Worm (Caenorhabditis elegans) whole organism, young adult: ENCODE measurements around the gene C49C3.4.

ENCODE experiments used
- B0019.2 ChIP-seq: fragments of 200-800 bp; sonication (Bioruptor generic); conservative IDR thresholded peaks from 2 replicates; pipeline ENCODE4 v1.3.6; 2022; ENCODE audit warnings: missing genetic modification reagents, missing genetic modification characterization, missing compliant biosample characterization
- B0336.3 ChIP-seq: fragments of 200-800 bp; sonication (Bioruptor generic); IDR thresholded peaks from 2 replicates; pipeline ENCODE4 v1.3.6; 2022; ENCODE audit warnings: missing genetic modification characterization, missing compliant biosample characterization
- F10E7.11 ChIP-seq: sonication (generic microtip); optimal IDR thresholded peaks from 2 replicates; lab custom pipeline; 2017; ENCODE audit warnings: mild to moderate bottlenecking, missing genetic modification characterization, moderate library complexity, missing compliant biosample characterization
- F33H1.4 ChIP-seq: fragments of 200-800 bp; sonication (Bioruptor generic); IDR thresholded peaks from 2 replicates; pipeline ENCODE4 v1.3.6; 2022; ENCODE audit warnings: missing genetic modification reagents, missing genetic modification characterization, missing compliant biosample characterization
- F37B4.10 ChIP-seq: fragments of 200-800 bp; sonication (Bioruptor generic); IDR thresholded peaks from 2 replicates; pipeline ENCODE4 v1.3.6; 2022; ENCODE audit warnings: missing genetic modification characterization, missing compliant biosample characterization
- F39B2.1 ChIP-seq: fragments of 200-800 bp; sonication (Bioruptor generic); IDR thresholded peaks from 2 replicates; pipeline ENCODE4 v1.3.6; 2022; ENCODE audit warnings: missing genetic modification reagents, missing genetic modification characterization, missing compliant biosample characterization
- F57A8.1 ChIP-seq: fragments of 200-800 bp; sonication (Bioruptor generic); optimal IDR thresholded peaks from 2 replicates; lab custom pipeline; 2018; ENCODE audit warnings: mild to moderate bottlenecking, missing genetic modification characterization, moderate library complexity, missing compliant biosample characterization
- F57C9.4 ChIP-seq: sonication (generic microtip); optimal IDR thresholded peaks from 2 replicates; lab custom pipeline; 2017; ENCODE audit warnings: mild to moderate bottlenecking, missing genetic modification characterization, missing compliant biosample characterization
- T07F8.4 ChIP-seq: sonication (generic microtip); optimal IDR thresholded peaks from 2 replicates; lab custom pipeline; 2016; ENCODE audit warnings: mild to moderate bottlenecking, missing genetic modification characterization, moderate library complexity, missing compliant biosample characterization
- Y67H2A.10 ChIP-seq: fragments of 200-800 bp; sonication (Bioruptor generic); conservative IDR thresholded peaks from 2 replicates; pipeline ENCODE4 v1.3.6; 2022; ENCODE audit warnings: missing genetic modification reagents, missing genetic modification characterization, missing compliant biosample characterization
- ZK185.1 ChIP-seq: sonication (generic microtip); optimal IDR thresholded peaks from 2 replicates; lab custom pipeline; 2016; ENCODE audit warnings: mild to moderate bottlenecking, missing genetic modification characterization, missing compliant biosample characterization; ENCODE audit not compliant: poor library complexity, severe bottlenecking
- aptf-3 ChIP-seq: fragments of 200-800 bp; sonication (Bioruptor generic); IDR thresholded peaks from 2 replicates; pipeline ENCODE4 v1.3.6; 2022; ENCODE audit warnings: missing genetic modification characterization, missing compliant biosample characterization
- atf-7 ChIP-seq: sonication (generic microtip); optimal IDR thresholded peaks from 2 replicates; lab custom pipeline; 2017; ENCODE audit warnings: mild to moderate bottlenecking, missing genetic modification characterization, missing compliant biosample characterization
- athp-1 ChIP-seq: sonication (generic microtip); optimal IDR thresholded peaks from 2 replicates; lab custom pipeline; 2017; ENCODE audit warnings: mild to moderate bottlenecking, missing genetic modification characterization, missing compliant biosample characterization
- attf-5 ChIP-seq: fragments of 200-800 bp; sonication (Bioruptor generic); optimal IDR thresholded peaks from 2 replicates; lab custom pipeline; 2018; ENCODE audit warnings: mild to moderate bottlenecking, missing genetic modification characterization, missing compliant biosample characterization
- bed-2 ChIP-seq: fragments of 200-800 bp; sonication (Bioruptor generic); IDR thresholded peaks from 2 replicates; pipeline ENCODE4 v1.3.6; 2022; ENCODE audit warnings: missing genetic modification reagents, missing genetic modification characterization, missing compliant biosample characterization
- ceh-58 ChIP-seq: fragments of 200-800 bp; sonication (Bioruptor generic); IDR thresholded peaks from 2 replicates; pipeline ENCODE4 v1.3.6; 2022; ENCODE audit warnings: missing genetic modification characterization, missing compliant biosample characterization
- die-1 ChIP-seq: sonication (generic microtip); optimal IDR thresholded peaks from 2 replicates; lab custom pipeline; 2016; ENCODE audit warnings: missing genotype, mild to moderate bottlenecking, missing genetic modification characterization, missing compliant biosample characterization
- egl-44 ChIP-seq: fragments of 200-800 bp; sonication (Bioruptor generic); IDR thresholded peaks from 2 replicates; pipeline ENCODE4 v1.3.6; 2022; ENCODE audit warnings: missing genetic modification reagents, missing genetic modification characterization, missing compliant biosample characterization
- egrh-3 ChIP-seq: fragments of 200-800 bp; sonication (Bioruptor generic); IDR thresholded peaks from 2 replicates; pipeline ENCODE4 v1.3.6; 2022; ENCODE audit warnings: missing genetic modification reagents, missing genetic modification characterization, missing compliant biosample characterization
- ekl-4 ChIP-seq: fragments of 200-800 bp; sonication (Bioruptor generic); IDR thresholded peaks from 2 replicates; pipeline ENCODE4 v1.3.6; 2022; ENCODE audit warnings: missing genetic modification reagents, missing genetic modification characterization, missing compliant biosample characterization
- him-1 ChIP-seq: sonication (generic microtip); optimal IDR thresholded peaks from 2 replicates; lab custom pipeline; 2016; ENCODE audit warnings: missing genotype, missing genetic modification reagents, missing genetic modification characterization, missing compliant biosample characterization
- hlh-12 ChIP-seq: sonication (generic microtip); optimal IDR thresholded peaks from 2 replicates; lab custom pipeline; 2016; ENCODE audit warnings: missing genetic modification characterization, missing compliant biosample characterization
- hmg-20 ChIP-seq: fragments of 200-800 bp; sonication (Bioruptor generic); IDR thresholded peaks from 2 replicates; pipeline ENCODE4 v1.3.6; 2022; ENCODE audit warnings: missing genetic modification reagents, missing genetic modification characterization, missing compliant biosample characterization
- hrde-1 ChIP-seq: sonication (generic microtip); optimal IDR thresholded peaks from 2 replicates; lab custom pipeline; 2016; ENCODE audit warnings: missing genetic modification characterization, mild to moderate bottlenecking, missing compliant biosample characterization, moderate library complexity, missing genotype, missing genetic modification reagents, borderline replicate concordance
- lin-26 ChIP-seq: fragments of 200-800 bp; sonication (Bioruptor generic); IDR thresholded peaks from 2 replicates; pipeline ENCODE4 v1.3.6; 2022; ENCODE audit warnings: missing genetic modification reagents, missing genetic modification characterization, missing compliant biosample characterization
- lin-35 ChIP-seq, 3 experiments: fragments of 150-350 bp in 2 of 3; sonication (generic microtip) in 1 of 3; optimal IDR thresholded peaks; 2 replicates each; lab custom pipeline; 2014 to 2018; ENCODE audit warnings: missing biosample characterization in 3 of 3, missing genetic modification characterization in 3 of 3, missing genetic modification reagents in 3 of 3
- lir-1 ChIP-seq: fragments of 200-800 bp; sonication (Bioruptor generic); conservative IDR thresholded peaks from 2 replicates; pipeline ENCODE4 v1.3.6; 2022; ENCODE audit warnings: missing genetic modification reagents, missing genetic modification characterization, missing compliant biosample characterization
- lsl-1 ChIP-seq: fragments of 200-800 bp; sonication (Bioruptor generic); optimal IDR thresholded peaks from 2 replicates; lab custom pipeline; 2018; ENCODE audit warnings: mild to moderate bottlenecking, missing genetic modification characterization, moderate library complexity, missing compliant biosample characterization
- mel-28 ChIP-seq: sonication (generic microtip); optimal IDR thresholded peaks from 2 replicates; lab custom pipeline; 2016; ENCODE audit warnings: borderline replicate concordance, mild to moderate bottlenecking, missing genetic modification characterization, missing compliant biosample characterization
- nfyb-1 ChIP-seq: fragments of 200-800 bp; sonication (Bioruptor generic); IDR thresholded peaks from 2 replicates; pipeline ENCODE4 v1.3.6; 2022; ENCODE audit warnings: missing genetic modification reagents, missing genetic modification characterization, missing compliant biosample characterization
- nhr-27 ChIP-seq: fragments of 200-800 bp; sonication (Bioruptor generic); optimal IDR thresholded peaks from 2 replicates; lab custom pipeline; 2018; ENCODE audit warnings: mild to moderate bottlenecking, missing genetic modification characterization, moderate library complexity, missing compliant biosample characterization
- nhr-80 ChIP-seq: sonication (generic microtip); optimal IDR thresholded peaks from 2 replicates; lab custom pipeline; 2016; ENCODE audit warnings: missing genetic modification characterization, missing compliant biosample characterization
- sdz-38 ChIP-seq: sonication (generic microtip); optimal IDR thresholded peaks from 2 replicates; lab custom pipeline; 2016; ENCODE audit warnings: missing genotype, missing genetic modification characterization, missing compliant biosample characterization
- snpc-1.1 ChIP-seq: sonication (generic microtip); optimal IDR thresholded peaks from 2 replicates; lab custom pipeline; 2017; ENCODE audit warnings: missing genetic modification characterization, mild to moderate bottlenecking, missing compliant biosample characterization, antibody characterized with exemption, moderate library complexity, missing genotype, missing genetic modification reagents; ENCODE audit not compliant: insufficient read depth
- snpc-1.3 ChIP-seq: sonication (generic microtip); optimal IDR thresholded peaks from 2 replicates; lab custom pipeline; 2017; ENCODE audit warnings: missing genetic modification characterization, mild to moderate bottlenecking, missing compliant biosample characterization, antibody characterized with exemption, moderate library complexity, missing genotype, missing genetic modification reagents; ENCODE audit not compliant: insufficient read depth
- snpc-3.4 ChIP-seq: sonication (generic microtip); optimal IDR thresholded peaks from 2 replicates; lab custom pipeline; 2017; ENCODE audit warnings: missing genetic modification characterization, mild to moderate bottlenecking, missing compliant biosample characterization, antibody characterized with exemption, moderate library complexity, missing genotype, missing genetic modification reagents
- tbp1 ChIP-seq: fragments of 200-800 bp; sonication (Bioruptor generic); optimal IDR thresholded peaks from 2 replicates; lab custom pipeline; 2018; ENCODE audit warnings: mild to moderate bottlenecking, missing genetic modification characterization, missing compliant biosample characterization
- tlf-1 ChIP-seq: fragments of 200-800 bp; sonication (Bioruptor generic); optimal IDR thresholded peaks from 2 replicates; lab custom pipeline; 2018; ENCODE audit warnings: mild to moderate bottlenecking, missing genetic modification characterization, missing compliant biosample characterization
- unc-130 ChIP-seq: sonication (generic microtip); optimal IDR thresholded peaks from 2 replicates; lab custom pipeline; 2016; ENCODE audit warnings: missing genetic modification reagents, missing genetic modification characterization, missing compliant biosample characterization
- zfh-2 ChIP-seq: fragments of 200-800 bp; sonication (Bioruptor generic); conservative IDR thresholded peaks from 2 replicates; pipeline ENCODE4 v1.3.6; 2022; ENCODE audit warnings: missing genetic modification reagents, missing genetic modification characterization, missing compliant biosample characterization
- zim-3 ChIP-seq: sonication (generic microtip); optimal IDR thresholded peaks from 2 replicates; lab custom pipeline; 2017; ENCODE audit warnings: mild to moderate bottlenecking, missing genetic modification characterization, moderate library complexity, missing compliant biosample characterization
- ztf-18 ChIP-seq: sonication (generic microtip); optimal IDR thresholded peaks from 2 replicates; lab custom pipeline; 2016; ENCODE audit warnings: missing genotype, mild to moderate bottlenecking, missing genetic modification characterization, missing compliant biosample characterization
- ztf-26 ChIP-seq: sonication (generic microtip); optimal IDR thresholded peaks from 2 replicates; lab custom pipeline; 2017; ENCODE audit warnings: missing genetic modification characterization, missing compliant biosample characterization
- ztf-3 ChIP-seq: fragments of 200-800 bp; sonication (Bioruptor generic); optimal IDR thresholded peaks from 2 replicates; lab custom pipeline; 2018; ENCODE audit warnings: mild to moderate bottlenecking, missing genetic modification characterization, missing compliant biosample characterization

C49C3.4 gene

DNA sequence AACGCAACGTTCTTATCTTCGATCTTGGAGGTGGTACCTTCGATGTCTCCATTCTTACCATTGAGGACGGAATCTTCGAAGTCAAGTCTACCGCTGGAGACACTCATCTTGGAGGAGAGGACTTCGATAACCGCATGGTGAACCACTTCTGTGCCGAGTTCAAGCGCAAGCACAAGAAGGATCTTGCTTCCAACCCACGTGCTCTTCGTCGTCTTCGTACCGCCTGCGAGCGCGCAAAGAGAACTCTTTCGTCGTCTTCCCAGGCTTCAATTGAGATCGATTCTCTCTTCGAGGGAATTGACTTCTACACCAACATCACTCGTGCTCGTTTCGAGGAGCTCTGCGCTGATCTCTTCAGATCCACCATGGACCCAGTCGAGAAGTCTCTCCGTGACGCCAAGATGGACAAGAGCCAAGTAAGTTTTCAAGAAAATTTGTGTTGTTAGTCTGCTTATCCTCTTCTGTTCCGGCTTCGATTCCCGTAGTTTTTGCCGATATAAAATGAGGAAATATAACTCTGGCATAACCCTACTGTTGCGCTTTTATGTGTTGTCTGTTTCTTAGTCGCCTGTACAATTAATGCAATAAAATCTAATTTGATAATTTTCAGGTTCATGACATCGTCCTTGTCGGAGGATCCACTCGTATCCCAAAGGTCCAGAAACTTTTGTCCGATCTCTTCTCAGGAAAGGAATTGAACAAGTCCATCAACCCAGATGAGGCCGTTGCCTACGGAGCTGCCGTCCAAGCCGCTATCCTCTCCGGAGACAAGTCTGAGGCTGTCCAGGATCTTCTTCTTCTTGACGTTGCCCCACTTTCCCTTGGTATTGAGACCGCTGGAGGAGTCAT is 40.8 kb upstream of the C49C3.4 start (continued):
- TF ChIP-seq bed-2, result 0 out of 2 replicates have a peak, but pooled peaks have one; percentile 6
- TF ChIP-seq hmg-20, result no peak
- 0 out of 2 replicates have a peak, but pooled peaks have one; percentile 8 for TF ChIP-seq aptf-3
- TF ChIP-seq B0019.2 (GFP tag; lab: Robert Waterston, UW), result 0 out of 2 replicates have a peak, but pooled peaks have one; percentile 31
- peak; percentile 41 for TF ChIP-seq die-1 (tag; lab: Kevin White, UChicago)
- peak; percentile 71 for TF ChIP-seq ceh-58 (GFP tag; lab: Robert Waterston, UW)
- TF ChIP-seq hlh-12 (tag; lab: Kevin White, UChicago), result no peak
- no peak for TF ChIP-seq snpc-3.4 (tag; lab: Kevin White, UChicago)
- TF ChIP-seq attf-5 (GFP tag; lab: Kevin White, UChicago), result peak; percentile 24
- peak; percentile 37 for TF ChIP-seq lsl-1
- peak; percentile 52 for TF ChIP-seq athp-1
- TF ChIP-seq atf-7 (tag; lab: Kevin White, UChicago), result peak; percentile 30
- no peak for TF ChIP-seq F57C9.4 (tag; lab: Kevin White, UChicago)
- peak; percentile 61 for TF ChIP-seq B0336.3 (GFP tag; lab: Robert Waterston, UW)
- TF ChIP-seq ztf-18 (tag; lab: Kevin White, UChicago), result peak; percentile 20
- TF ChIP-seq ekl-4 (GFP tag; lab: Robert Waterston, UW), result peak; percentile 60; the same call in 1 of the 2 replicates
- TF ChIP-seq nhr-80 (tag; lab: Kevin White, UChicago), result no peak
- TF ChIP-seq ztf-26 (tag; lab: Kevin White, UChicago), result no peak
- peak; percentile 64 for TF ChIP-seq lin-26 (GFP tag; lab: Robert Waterston, UW)
- peak; percentile 22 for TF ChIP-seq T07F8.4
- peak; percentile 68 for TF ChIP-seq zfh-2 (GFP tag; lab: Robert Waterston, UW)
- peak; percentile 26 for TF ChIP-seq tbp1 (GFP tag; lab: Kevin White, UChicago)

DNA sequence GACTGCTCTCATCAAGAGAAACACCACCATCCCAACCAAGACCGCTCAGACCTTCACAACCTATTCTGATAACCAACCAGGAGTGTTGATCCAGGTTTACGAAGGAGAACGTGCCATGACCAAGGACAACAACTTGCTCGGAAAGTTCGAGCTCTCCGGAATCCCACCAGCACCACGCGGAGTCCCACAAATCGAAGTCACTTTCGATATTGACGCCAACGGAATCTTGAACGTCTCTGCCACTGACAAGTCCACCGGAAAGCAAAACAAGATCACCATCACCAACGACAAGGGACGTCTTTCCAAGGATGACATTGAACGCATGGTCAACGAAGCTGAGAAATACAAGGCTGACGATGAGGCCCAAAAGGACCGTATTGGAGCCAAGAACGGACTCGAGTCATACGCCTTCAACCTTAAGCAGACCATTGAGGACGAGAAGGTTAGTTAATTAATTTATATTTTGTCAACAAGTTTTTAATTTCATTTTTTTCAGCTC is 40.1 kb upstream of the C49C3.4 start:
- TF ChIP-seq nfyb-1 (GFP tag; lab: Robert Waterston, UW), result peak; percentile 2; the same call in 1 of the 2 replicates
- no peak for TF ChIP-seq hlh-12 (tag; lab: Kevin White, UChicago)
- no peak for TF ChIP-seq F33H1.4 (GFP tag; lab: Robert Waterston, UW)
- TF ChIP-seq F57A8.1 (GFP tag; lab: Kevin White, UChicago), result peak; percentile 10
- TF ChIP-seq F37B4.10 (GFP tag; lab: Robert Waterston, UW), result no peak
- no peak for TF ChIP-seq snpc-1.1
- no peak for TF ChIP-seq Y67H2A.10
- no peak for TF ChIP-seq egrh-3 (GFP tag; lab: Robert Waterston, UW)
- TF ChIP-seq mel-28 (tag; lab: Kevin White, UChicago), result no peak
- TF ChIP-seq attf-5 (GFP tag; lab: Kevin White, UChicago), result no peak
- no peak for TF ChIP-seq ZK185.1 (tag; lab: Kevin White, UChicago)
- no peak for TF ChIP-seq him-1 (tag; lab: Kevin White, UChicago)
- TF ChIP-seq ztf-3 (GFP tag; lab: Kevin White, UChicago), result no peak
- TF ChIP-seq zim-3, result no peak
- no peak for TF ChIP-seq egl-44
- no peak for TF ChIP-seq bed-2
- TF ChIP-seq sdz-38 (tag; lab: Kevin White, UChicago), result no peak
- no peak for TF ChIP-seq snpc-1.3 (tag; lab: Kevin White, UChicago)
- TF ChIP-seq tlf-1 (GFP tag; lab: Kevin White, UChicago), result no peak
- no peak for TF ChIP-seq lir-1 (GFP tag; lab: Robert Waterston, UW)
- TF ChIP-seq aptf-3, result 0 out of 2 replicates have a peak, but pooled peaks have one; percentile 1
- no peak for TF ChIP-seq lsl-1
- TF ChIP-seq nhr-27 (tag; lab: Kevin White, UChicago), result no peak
- TF ChIP-seq hrde-1 (tag; lab: Kevin White, UChicago), result no peak
- no peak for TF ChIP-seq lin-35 (GFP tag; optimal IDR thresholded peaks at IDR 0.05; lab: Kevin White, UChicago)
- no peak for TF ChIP-seq F10E7.11 (tag; lab: Kevin White, UChicago)
- no peak for TF ChIP-seq unc-130
- no peak for TF ChIP-seq F39B2.1 (GFP tag; lab: Robert Waterston, UW)
